Worm (Caenorhabditis elegans): ENCODE results near the gene Y53F4B.39.

- TF ChIP-seq dao-5 (tag; optimal IDR thresholded peaks at IDR 0.05) = no peak
- no peak for TF ChIP-seq W03F9.2 (tag; optimal IDR thresholded peaks at IDR 0.05)
These were observed 48.4 kb downstream of the Y53F4B.39 start for ce11 chrII:15158364-15158763.
